Fruit fly (Drosophila melanogaster) whole organism, embryonic: Measurements from ENCODE around the gene CG9391.

Experiments used
- Antp ChIP-seq: fragments of 200-800 bp; sonication (Bioruptor generic); optimal IDR thresholded peaks from 3 replicates; lab custom pipeline; 2016; ENCODE audit warnings: missing biosample characterization, missing genetic modification characterization
- CG12769 ChIP-seq: fragments of 200-800 bp; sonication (Bioruptor generic); optimal IDR thresholded peaks from 2 replicates; lab custom pipeline; 2019; ENCODE audit warnings: missing biosample characterization, mild to moderate bottlenecking, missing genetic modification characterization, moderate library complexity
- CG13123 ChIP-seq: fragments of 200-800 bp; sonication (Bioruptor generic); optimal IDR thresholded peaks from 2 replicates; lab custom pipeline; 2016; ENCODE audit warnings: missing biosample characterization, missing genetic modification characterization
- CG13424 ChIP-seq: fragments of 200-800 bp; sonication (Bioruptor generic); optimal IDR thresholded peaks from 2 replicates; lab custom pipeline; 2019; ENCODE audit warnings: missing biosample characterization, mild to moderate bottlenecking, missing genetic modification characterization, moderate library complexity
- CG13775 ChIP-seq: fragments of 200-800 bp; sonication (Bioruptor generic); optimal IDR thresholded peaks from 3 replicates; lab custom pipeline; 2017; ENCODE audit warnings: missing biosample characterization, mild to moderate bottlenecking, missing genetic modification characterization
- CG14860 ChIP-seq: fragments of 200-800 bp; sonication (Bioruptor generic); IDR thresholded peaks from 3 replicates; pipeline ENCODE4 v1.3.6; 2022; ENCODE audit warnings: missing biosample characterization, missing genetic modification characterization; ENCODE audit not compliant: partially characterized antibody
- CG1647 ChIP-seq: fragments of 200-800 bp; sonication (Bioruptor generic); optimal IDR thresholded peaks from 3 replicates; lab custom pipeline; 2016; ENCODE audit warnings: missing biosample characterization, missing genetic modification characterization
- CG2199 ChIP-seq: fragments of 200-800 bp; sonication (Bioruptor generic); IDR thresholded peaks from 3 replicates; pipeline ENCODE4 v1.3.6; 2022; ENCODE audit warnings: missing biosample characterization, missing genetic modification characterization
- CG3065 ChIP-seq: fragments of 200-800 bp; sonication (Bioruptor generic); optimal IDR thresholded peaks from 2 replicates; lab custom pipeline; 2016; ENCODE audit warnings: missing biosample characterization, missing genetic modification characterization
- CG33213 ChIP-seq: fragments of 200-800 bp; sonication (Bioruptor generic); optimal IDR thresholded peaks from 3 replicates; lab custom pipeline; 2016; ENCODE audit warnings: missing biosample characterization, missing genetic modification characterization
- CG4360 ChIP-seq: fragments of 200-800 bp; sonication (Bioruptor generic); IDR thresholded peaks from 2 replicates; pipeline ENCODE4 v1.3.6; 2022; ENCODE audit warnings: missing biosample characterization, missing genetic modification characterization
- CG6272 ChIP-seq: fragments of 200-800 bp; sonication (Bioruptor generic); IDR thresholded peaks from 2 replicates; pipeline ENCODE4 v1.3.6; 2022; ENCODE audit warnings: missing biosample characterization, missing genetic modification characterization
- CG6765 ChIP-seq: fragments of 200-800 bp; sonication (Bioruptor generic); optimal IDR thresholded peaks from 3 replicates; lab custom pipeline; 2017; ENCODE audit warnings: missing biosample characterization, mild to moderate bottlenecking, missing genetic modification characterization
- CG6813 ChIP-seq: fragments of 200-800 bp; sonication (Bioruptor generic); optimal IDR thresholded peaks from 2 replicates; lab custom pipeline; 2017; ENCODE audit warnings: missing biosample characterization, missing genetic modification characterization, mild to moderate bottlenecking, moderate library complexity, missing genetic modification reagents
- D19A ChIP-seq: fragments of 200-800 bp; optimal IDR thresholded peaks from 3 replicates; lab custom pipeline; 2019; ENCODE audit warnings: missing biosample characterization, mild to moderate bottlenecking, missing genetic modification characterization, moderate library complexity
- D19B ChIP-seq: fragments of 200-800 bp; sonication (Bioruptor generic); optimal IDR thresholded peaks from 2 replicates; lab custom pipeline; 2017; ENCODE audit warnings: missing biosample characterization, mild to moderate bottlenecking, missing genetic modification characterization
- Drgx ChIP-seq: fragments of 200-800 bp; sonication (Bioruptor generic); IDR thresholded peaks from 2 replicates; pipeline ENCODE4 v1.3.6; 2022; ENCODE audit warnings: missing biosample characterization, missing genetic modification characterization
- E2f2 ChIP-seq: fragments of 200-800 bp; sonication (Bioruptor generic); IDR thresholded peaks from 2 replicates; pipeline ENCODE4 v1.3.6; 2022; ENCODE audit warnings: missing biosample characterization, missing genetic modification characterization
- Elba2 ChIP-seq: fragments of 200-800 bp; sonication (Bioruptor generic); optimal IDR thresholded peaks from 3 replicates; lab custom pipeline; 2016; ENCODE audit warnings: missing biosample characterization, missing genetic modification characterization
- Ets65A ChIP-seq: fragments of 200-800 bp; sonication (Bioruptor generic); peaks from one replicate; lab custom pipeline; 2016; ENCODE audit warnings: missing biosample characterization, missing genetic modification characterization
- HHEX ChIP-seq: fragments of 200-800 bp; sonication (Bioruptor generic); optimal IDR thresholded peaks from 3 replicates; lab custom pipeline; 2017; ENCODE audit warnings: missing biosample characterization, mild to moderate bottlenecking, missing genetic modification characterization, missing genetic modification reagents
- Lim3 ChIP-seq: fragments of 200-800 bp; sonication (Bioruptor generic); IDR thresholded peaks from 2 replicates; pipeline ENCODE4 v1.3.6; 2022; ENCODE audit warnings: missing biosample characterization, missing genetic modification characterization
- Nf-YB ChIP-seq: fragments of 200-800 bp; sonication (Bioruptor generic); optimal IDR thresholded peaks from 3 replicates; lab custom pipeline; 2019; ENCODE audit warnings: missing biosample characterization, mild to moderate bottlenecking, missing genetic modification characterization, moderate library complexity
- NfI ChIP-seq: fragments of 200-800 bp; sonication (Bioruptor generic); optimal IDR thresholded peaks from 3 replicates; lab custom pipeline; 2018; ENCODE audit warnings: missing biosample characterization, mild to moderate bottlenecking, missing genetic modification characterization, moderate library complexity
- Pdp1 ChIP-seq, 2 experiments: fragments of 200-800 bp; sonication (Bioruptor generic); optimal IDR thresholded peaks; 3 replicates each; lab custom pipeline; 2016; ENCODE audit warnings: missing biosample characterization in 2 of 2, missing genetic modification characterization in 2 of 2, mild to moderate bottlenecking in 1 of 2, moderate library complexity in 1 of 2
- Ravus ChIP-seq: fragments of 200-800 bp; sonication (Bioruptor generic); IDR thresholded peaks from 2 replicates; pipeline ENCODE4 v1.3.6; 2022; ENCODE audit warnings: missing biosample characterization, missing genetic modification characterization
- ac ChIP-seq: fragments of 200-800 bp; sonication (Bioruptor generic); optimal IDR thresholded peaks from 3 replicates; lab custom pipeline; 2017; ENCODE audit warnings: missing biosample characterization, mild to moderate bottlenecking, missing genetic modification characterization
- al ChIP-seq: fragments of 200-800 bp; sonication (Bioruptor generic); IDR thresholded peaks from 2 replicates; pipeline ENCODE4 v1.3.6; 2022; ENCODE audit warnings: missing biosample characterization, missing genetic modification characterization
- ato ChIP-seq: fragments of 200-800 bp; sonication (Bioruptor generic); IDR thresholded peaks from 2 replicates; pipeline ENCODE4 v1.3.6; 2022; ENCODE audit warnings: missing biosample characterization, missing genetic modification characterization; ENCODE audit not compliant: partially characterized antibody
- chinmo ChIP-seq: fragments of 200-800 bp; sonication (Bioruptor generic); IDR thresholded peaks from 4 replicates; pipeline ENCODE4 v1.3.6; 2022; ENCODE audit warnings: missing biosample characterization, missing genetic modification characterization; ENCODE audit not compliant: partially characterized antibody
- ci ChIP-seq: fragments of 200-800 bp; sonication (Bioruptor generic); IDR thresholded peaks from 3 replicates; pipeline ENCODE4 v1.3.6; 2022; ENCODE audit warnings: missing biosample characterization, missing genetic modification characterization
- dmrt99B ChIP-seq: fragments of 200-800 bp; sonication (Bioruptor generic); optimal IDR thresholded peaks from 2 replicates; lab custom pipeline; 2018; ENCODE audit warnings: missing biosample characterization, mild to moderate bottlenecking, missing genetic modification characterization, moderate library complexity
- eyg ChIP-seq: fragments of 200-800 bp; sonication (Bioruptor generic); optimal IDR thresholded peaks from 3 replicates; lab custom pipeline; 2016; ENCODE audit warnings: missing biosample characterization, missing genetic modification characterization
- gfzf ChIP-seq: fragments of 200-800 bp; sonication (Bioruptor generic); optimal IDR thresholded peaks from 2 replicates; lab custom pipeline; 2016; ENCODE audit warnings: missing biosample characterization, mild to moderate bottlenecking, missing genetic modification characterization, moderate library complexity
- kni ChIP-seq: fragments of 200-800 bp; sonication (Bioruptor generic); optimal IDR thresholded peaks from 3 replicates; lab custom pipeline; 2017; ENCODE audit warnings: mild to moderate bottlenecking, missing biosample characterization, missing genetic modification reagents, missing genetic modification characterization
- lov ChIP-seq, 2 experiments: fragments of 200-800 bp in 1 of 2; fragments of >200 bp in 1 of 2; sonication (Bioruptor generic) in 1 of 2; IDR thresholded peaks in 1 of 2; optimal IDR thresholded peaks in 1 of 2; 2 replicates in 1 of 2; 3 replicates in 1 of 2; pipeline versions ENCODE4 v1.3.6 to Lab custom; 2017 to 2022; ENCODE audit warnings: missing biosample characterization in 1 of 2, missing genetic modification characterization in 1 of 2
- pros ChIP-seq: fragments of 200-800 bp; sonication (Bioruptor generic); optimal IDR thresholded peaks from 3 replicates; lab custom pipeline; 2019; ENCODE audit warnings: missing biosample characterization, mild to moderate bottlenecking, missing genetic modification characterization, moderate library complexity
- psq ChIP-seq: fragments of 200-800 bp; sonication (Bioruptor generic); optimal IDR thresholded peaks from 2 replicates; lab custom pipeline; 2017; ENCODE audit warnings: missing biosample characterization, missing genetic modification characterization
- ranshi ChIP-seq: fragments of 200-800 bp; sonication (Bioruptor generic); IDR thresholded peaks from 2 replicates; pipeline ENCODE4 v1.3.6; 2022; ENCODE audit warnings: missing biosample characterization, missing genetic modification characterization
- run ChIP-seq: fragments of 200-800 bp; sonication (Bioruptor generic); optimal IDR thresholded peaks from 3 replicates; lab custom pipeline; 2018; ENCODE audit warnings: missing biosample characterization, mild to moderate bottlenecking, missing genetic modification characterization
- seq ChIP-seq: fragments of 200-800 bp; sonication (Bioruptor generic); IDR thresholded peaks from 2 replicates; pipeline ENCODE4 v1.3.6; 2022; ENCODE audit warnings: missing biosample characterization, missing genetic modification characterization
- stwl ChIP-seq: fragments of 200-800 bp; sonication (Bioruptor generic); optimal IDR thresholded peaks from 3 replicates; lab custom pipeline; 2018; ENCODE audit warnings: missing biosample characterization, mild to moderate bottlenecking, missing genetic modification characterization, moderate library complexity
- trem ChIP-seq: fragments of 200-800 bp; optimal IDR thresholded peaks from 3 replicates; lab custom pipeline; 2019; ENCODE audit warnings: missing biosample characterization, mild to moderate bottlenecking, missing genetic modification characterization, moderate library complexity
- vvl ChIP-seq: fragments of 200-800 bp; sonication (Bioruptor generic); IDR thresholded peaks from 2 replicates; pipeline ENCODE4 v1.3.6; 2022; ENCODE audit warnings: missing biosample characterization, missing genetic modification characterization
- z ChIP-seq: fragments of 200-800 bp; sonication (Bioruptor generic); IDR thresholded peaks from 3 replicates; pipeline ENCODE4 v1.3.6; 2022; ENCODE audit warnings: missing biosample characterization, missing genetic modification characterization
- zfh1 ChIP-seq: fragments of 200-800 bp; sonication (Bioruptor generic); IDR thresholded peaks from 3 replicates; pipeline ENCODE4 v1.3.6; 2022; ENCODE audit warnings: missing biosample characterization, missing genetic modification characterization

The CG9391 gene

DNA sequence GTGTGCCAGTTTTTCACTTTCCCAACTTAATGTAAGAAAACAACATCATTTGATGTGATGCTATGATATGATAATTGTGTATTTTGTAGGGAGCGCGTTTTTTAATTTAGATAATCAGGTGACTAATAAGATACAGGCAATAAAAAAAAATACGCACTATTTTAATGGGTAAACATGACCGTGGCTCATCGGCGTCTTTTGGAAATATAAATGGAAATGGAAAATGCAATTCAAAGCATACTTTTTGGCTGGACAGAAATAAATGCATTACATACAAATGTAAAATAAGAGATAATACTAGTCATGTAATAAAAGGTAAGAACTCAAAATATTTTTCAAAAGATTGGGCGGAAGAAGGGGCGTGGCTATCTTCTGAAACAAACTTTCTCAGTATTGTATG is 5.7 kb downstream of the CG9391 start (continued):
- TF ChIP-seq CG3065 (no peak), lov (optimal IDR thresholded peaks at IDR 0.05; lab: Kevin White, UChicago) (no peak), lov (GFP tag; IDR thresholded peaks at IDR 0.05; lab: Robert Waterston, UW) (no peak)

- TF ChIP-seq pros (GFP tag; lab: Kevin White, UChicago) (peak; percentile 61), ci (GFP tag; lab: Robert Waterston, UW) (peak; percentile 57; the same call in 1 of the 3 replicates), Lim3 (GFP tag; lab: Robert Waterston, UW) (no peak), CG14860 (GFP tag; lab: Robert Waterston, UW) (no peak), z (0 out of 3 replicates have a peak, but pooled peaks have one; percentile 36), CG33213 (GFP tag; lab: Kevin White, UChicago) (no peak), E2f2 (no peak), ranshi (GFP tag; lab: Robert Waterston, UW) (0 out of 2 replicates have a peak, but pooled peaks have one; percentile 23), NfI (GFP tag; lab: Kevin White, UChicago) (no peak), trem (tag; lab: Kevin White, UChicago) (no peak), CG6765 (GFP tag; lab: Kevin White, UChicago) (no peak), run (peak; percentile 61), eyg (GFP tag; lab: Kevin White, UChicago) (no peak), dmrt99B (tag; lab: Kevin White, UChicago) (no peak), CG13775 (GFP tag; lab: Kevin White, UChicago) (no peak), CG1647 (GFP tag; lab: Kevin White, UChicago) (no peak), zfh1 (0 out of 3 replicates have a peak, but pooled peaks have one; percentile 11), ato (GFP tag; lab: Robert Waterston, UW) (no peak), seq (0 out of 2 replicates have a peak, but pooled peaks have one; percentile 18), Ravus (GFP tag; lab: Robert Waterston, UW) (no peak), Pdp1 (GFP tag; optimal IDR thresholded peaks at IDR 0.05; lab: Kevin White, UChicago) (peak in 1 of 2 experiments; percentile 39), HHEX (GFP tag; lab: Kevin White, UChicago) (no peak), kni (GFP tag; lab: Kevin White, UChicago) (peak; percentile 54), ac (GFP tag; lab: Kevin White, UChicago) (no peak), chinmo (GFP tag; lab: Robert Waterston, UW) (peak; percentile 63; the same call in 1 of the 4 replicates), Antp (GFP tag; lab: Kevin White, UChicago) (no peak), CG6272 (GFP tag; lab: Robert Waterston, UW) (no peak), psq (no peak), CG12769 (tag; lab: Kevin White, UChicago) (peak; percentile 1), D19A (tag; lab: Kevin White, UChicago) (no peak), CG2199 (peak; percentile 85; the same call in 2 of the 3 replicates), Drgx (GFP tag; lab: Robert Waterston, UW) (no peak), CG6813 (GFP tag; lab: Kevin White, UChicago) (no peak), Ets65A (no peak), lov (optimal IDR thresholded peaks at IDR 0.05; lab: Kevin White, UChicago) (no peak), lov (GFP tag; IDR thresholded peaks at IDR 0.05; lab: Robert Waterston, UW) (no peak), Elba2 (no peak), CG4360 (GFP tag; lab: Robert Waterston, UW) (peak; percentile 39; the same call in 1 of the 2 replicates), gfzf (GFP tag; lab: Kevin White, UChicago) (no peak), CG13123 (GFP tag; lab: Kevin White, UChicago) (no peak), vvl (GFP tag; lab: Robert Waterston, UW) (no peak), stwl (tag; lab: Kevin White, UChicago) (no peak), al (GFP tag; lab: Robert Waterston, UW) (no peak), D19B (no peak), Nf-YB (no peak), CG13424 (no peak)
Measured at dm6 chr3L:21261403-21262164, 6.6 kb downstream of the CG9391 start.
